Worm (Caenorhabditis elegans) whole organism, young adult: ENCODE data around the gene K04C2.7.

Experiments used
- F55B11.4 ChIP-seq: sonication (generic microtip); optimal IDR thresholded peaks from 2 replicates; lab custom pipeline; 2016; ENCODE audit warnings: missing compliant biosample characterization, missing genetic modification characterization, borderline replicate concordance; ENCODE audit not compliant: insufficient read depth
- F57C9.4 ChIP-seq: sonication (generic microtip); optimal IDR thresholded peaks from 2 replicates; lab custom pipeline; 2017; ENCODE audit warnings: mild to moderate bottlenecking, missing genetic modification characterization, missing compliant biosample characterization
- T07F8.4 ChIP-seq: sonication (generic microtip); optimal IDR thresholded peaks from 2 replicates; lab custom pipeline; 2016; ENCODE audit warnings: mild to moderate bottlenecking, missing genetic modification characterization, moderate library complexity, missing compliant biosample characterization
- Y53F4B.3 ChIP-seq: fragments of 200-800 bp; sonication (Bioruptor generic); IDR thresholded peaks from 2 replicates; pipeline ENCODE4 v1.3.6; 2022; ENCODE audit warnings: missing genetic modification reagents, missing genetic modification characterization, missing compliant biosample characterization
- Y53G8AR.9 ChIP-seq: fragments of 200-800 bp; sonication (Bioruptor generic); conservative IDR thresholded peaks from 2 replicates; pipeline ENCODE4 v1.3.6; 2022; ENCODE audit warnings: missing genetic modification reagents, missing genetic modification characterization, missing compliant biosample characterization
- Y67H2A.10 ChIP-seq: fragments of 200-800 bp; sonication (Bioruptor generic); conservative IDR thresholded peaks from 2 replicates; pipeline ENCODE4 v1.3.6; 2022; ENCODE audit warnings: missing genetic modification reagents, missing genetic modification characterization, missing compliant biosample characterization
- Y79H2A.3 ChIP-seq: fragments of 200-800 bp; sonication (Bioruptor generic); conservative IDR thresholded peaks from 2 replicates; pipeline ENCODE4 v1.3.6; 2022; ENCODE audit warnings: missing genetic modification reagents, missing genetic modification characterization, missing compliant biosample characterization
- ZK185.1 ChIP-seq: sonication (generic microtip); optimal IDR thresholded peaks from 2 replicates; lab custom pipeline; 2016; ENCODE audit warnings: mild to moderate bottlenecking, missing genetic modification characterization, missing compliant biosample characterization; ENCODE audit not compliant: poor library complexity, severe bottlenecking
- ama-1 ChIP-seq, 3 experiments: fragments of 150-350 bp in 1 of 3; sonication (generic microtip) in 2 of 3; optimal IDR thresholded peaks; 2 replicates each; lab custom pipeline; 2014 to 2018; ENCODE audit warnings: missing biosample characterization in 2 of 3, missing genetic modification characterization in 2 of 3, missing genetic modification reagents in 2 of 3
- cebp-2 ChIP-seq: fragments of 200-800 bp; sonication (Bioruptor generic); IDR thresholded peaks from 2 replicates; pipeline ENCODE4 v1.3.6; 2022; ENCODE audit warnings: missing genetic modification characterization, missing compliant biosample characterization
- ceh-40 ChIP-seq: fragments of 200-800 bp; sonication (Bioruptor generic); IDR thresholded peaks from 2 replicates; pipeline ENCODE4 v1.3.6; 2022; ENCODE audit warnings: missing genetic modification characterization, missing compliant biosample characterization
- ceh-91 ChIP-seq: fragments of 200-800 bp; sonication (Bioruptor generic); IDR thresholded peaks from 2 replicates; pipeline ENCODE4 v1.3.6; 2022; ENCODE audit warnings: missing genetic modification reagents, missing genetic modification characterization, missing compliant biosample characterization
- die-1 ChIP-seq: sonication (generic microtip); optimal IDR thresholded peaks from 2 replicates; lab custom pipeline; 2016; ENCODE audit warnings: missing genotype, mild to moderate bottlenecking, missing genetic modification characterization, missing compliant biosample characterization
- dpl-1 ChIP-seq: fragments of 150-350 bp; optimal IDR thresholded peaks from 2 replicates; lab custom pipeline; 2014; ENCODE audit warnings: missing biosample characterization, missing genetic modification reagents, missing genetic modification characterization
- egl-44 ChIP-seq: fragments of 200-800 bp; sonication (Bioruptor generic); IDR thresholded peaks from 2 replicates; pipeline ENCODE4 v1.3.6; 2022; ENCODE audit warnings: missing genetic modification reagents, missing genetic modification characterization, missing compliant biosample characterization
- egrh-3 ChIP-seq: fragments of 200-800 bp; sonication (Bioruptor generic); IDR thresholded peaks from 2 replicates; pipeline ENCODE4 v1.3.6; 2022; ENCODE audit warnings: missing genetic modification reagents, missing genetic modification characterization, missing compliant biosample characterization
- ets-4 ChIP-seq: fragments of 200-800 bp; sonication (Bioruptor generic); optimal IDR thresholded peaks from 2 replicates; lab custom pipeline; 2018; ENCODE audit warnings: mild to moderate bottlenecking, missing genetic modification characterization, missing compliant biosample characterization
- hlh-26 ChIP-seq: fragments of 200-800 bp; sonication (Bioruptor generic); conservative IDR thresholded peaks from 2 replicates; pipeline ENCODE4 v1.3.6; 2022; ENCODE audit warnings: missing genetic modification reagents, missing genetic modification characterization, missing compliant biosample characterization
- hrde-1 ChIP-seq: sonication (generic microtip); optimal IDR thresholded peaks from 2 replicates; lab custom pipeline; 2016; ENCODE audit warnings: missing genetic modification characterization, mild to moderate bottlenecking, missing compliant biosample characterization, moderate library complexity, missing genotype, missing genetic modification reagents, borderline replicate concordance
- lag-1 ChIP-seq: fragments of 200-800 bp; sonication (Bioruptor generic); IDR thresholded peaks from 2 replicates; pipeline ENCODE4 v1.3.6; 2022; ENCODE audit warnings: missing genetic modification reagents, missing genetic modification characterization, missing compliant biosample characterization
- let-526 ChIP-seq: fragments of 200-800 bp; sonication (Bioruptor generic); IDR thresholded peaks from 2 replicates; pipeline ENCODE4 v1.3.6; 2022; ENCODE audit warnings: missing genetic modification reagents, missing genetic modification characterization, missing compliant biosample characterization
- let-607 ChIP-seq, 2 experiments: fragments of 200-800 bp in 1 of 2; sonication (Bioruptor generic) in 1 of 2; sonication (generic microtip) in 1 of 2; optimal IDR thresholded peaks; 2 replicates each; lab custom pipeline; 2016 to 2018; ENCODE audit warnings: mild to moderate bottlenecking in 2 of 2, missing compliant biosample characterization in 2 of 2, missing genetic modification characterization in 2 of 2, moderate library complexity in 2 of 2, missing genotype in 1 of 2
- lsl-1 ChIP-seq: fragments of 200-800 bp; sonication (Bioruptor generic); optimal IDR thresholded peaks from 2 replicates; lab custom pipeline; 2018; ENCODE audit warnings: mild to moderate bottlenecking, missing genetic modification characterization, moderate library complexity, missing compliant biosample characterization
- madf-3 ChIP-seq: fragments of 200-800 bp; sonication (Bioruptor generic); IDR thresholded peaks from 2 replicates; pipeline ENCODE4 v1.3.6; 2022; ENCODE audit warnings: missing genetic modification reagents, missing genetic modification characterization, missing compliant biosample characterization
- mxl-1 ChIP-seq: sonication (generic microtip); optimal IDR thresholded peaks from 2 replicates; lab custom pipeline; 2016; ENCODE audit warnings: missing genetic modification characterization, missing compliant biosample characterization
- nfyb-1 ChIP-seq: fragments of 200-800 bp; sonication (Bioruptor generic); IDR thresholded peaks from 2 replicates; pipeline ENCODE4 v1.3.6; 2022; ENCODE audit warnings: missing genetic modification reagents, missing genetic modification characterization, missing compliant biosample characterization
- nhr-179 ChIP-seq: sonication (generic microtip); optimal IDR thresholded peaks from 2 replicates; lab custom pipeline; 2016; ENCODE audit warnings: mild to moderate bottlenecking, missing genetic modification characterization, missing compliant biosample characterization
- rec-8 ChIP-seq, 2 experiments: sonication (generic microtip); optimal IDR thresholded peaks; 2 replicates each; lab custom pipeline; 2016; ENCODE audit warnings: mild to moderate bottlenecking in 2 of 2, missing genetic modification characterization in 2 of 2, missing genetic modification reagents in 2 of 2, missing genotype in 2 of 2, missing biosample characterization in 1 of 2, missing compliant biosample characterization in 1 of 2, moderate library complexity in 1 of 2
- repo-1 ChIP-seq: sonication (generic microtip); optimal IDR thresholded peaks from 2 replicates; lab custom pipeline; 2017; ENCODE audit warnings: mild to moderate bottlenecking, missing genetic modification characterization, missing compliant biosample characterization
- sdz-38 ChIP-seq: sonication (generic microtip); optimal IDR thresholded peaks from 2 replicates; lab custom pipeline; 2016; ENCODE audit warnings: missing genotype, missing genetic modification characterization, missing compliant biosample characterization
- sea-2 ChIP-seq: fragments of 200-800 bp; sonication (Bioruptor generic); IDR thresholded peaks from 2 replicates; pipeline ENCODE4 v1.3.6; 2022; ENCODE audit warnings: missing genetic modification characterization, missing compliant biosample characterization
- snpc-1.1 ChIP-seq: sonication (generic microtip); optimal IDR thresholded peaks from 2 replicates; lab custom pipeline; 2017; ENCODE audit warnings: missing genetic modification characterization, mild to moderate bottlenecking, missing compliant biosample characterization, antibody characterized with exemption, moderate library complexity, missing genotype, missing genetic modification reagents; ENCODE audit not compliant: insufficient read depth
- snpc-1.3 ChIP-seq: sonication (generic microtip); optimal IDR thresholded peaks from 2 replicates; lab custom pipeline; 2017; ENCODE audit warnings: missing genetic modification characterization, mild to moderate bottlenecking, missing compliant biosample characterization, antibody characterized with exemption, moderate library complexity, missing genotype, missing genetic modification reagents; ENCODE audit not compliant: insufficient read depth
- snpc-4 ChIP-seq, 5 experiments: fragments of 150-350 bp in 1 of 5; sonication (generic microtip) in 4 of 5; optimal IDR thresholded peaks; 2 replicates each; lab custom pipeline; 2014 to 2018; ENCODE audit warnings: missing genetic modification characterization in 5 of 5, missing biosample characterization in 3 of 5, antibody characterized with exemption in 2 of 5, mild to moderate bottlenecking in 2 of 5, missing compliant biosample characterization in 2 of 5, missing genotype in 2 of 5, moderate library complexity in 2 of 5, missing genetic modification reagents in 1 of 5
- somi-1 ChIP-seq: fragments of 200-800 bp; sonication (Bioruptor generic); optimal IDR thresholded peaks from 2 replicates; lab custom pipeline; 2018; ENCODE audit warnings: mild to moderate bottlenecking, missing genetic modification characterization, missing compliant biosample characterization
- tbx-9 ChIP-seq: sonication (generic microtip); optimal IDR thresholded peaks from 2 replicates; lab custom pipeline; 2016; ENCODE audit warnings: borderline replicate concordance, missing genetic modification characterization, inconsistent platforms, missing compliant biosample characterization
- tlf-1 ChIP-seq: fragments of 200-800 bp; sonication (Bioruptor generic); optimal IDR thresholded peaks from 2 replicates; lab custom pipeline; 2018; ENCODE audit warnings: mild to moderate bottlenecking, missing genetic modification characterization, missing compliant biosample characterization
- unc-62 ChIP-seq: fragments of 150-350 bp; optimal IDR thresholded peaks from 2 replicates; lab custom pipeline; 2014; ENCODE audit warnings: missing biosample characterization, missing genetic modification reagents, missing genetic modification characterization
- ztf-22 ChIP-seq: fragments of 200-800 bp; sonication (Bioruptor generic); optimal IDR thresholded peaks from 2 replicates; lab custom pipeline; 2018; ENCODE audit warnings: mild to moderate bottlenecking, missing genetic modification characterization, moderate library complexity, missing compliant biosample characterization
- ztf-26 ChIP-seq: sonication (generic microtip); optimal IDR thresholded peaks from 2 replicates; lab custom pipeline; 2017; ENCODE audit warnings: missing genetic modification characterization, missing compliant biosample characterization
- ztf-3 ChIP-seq: fragments of 200-800 bp; sonication (Bioruptor generic); optimal IDR thresholded peaks from 2 replicates; lab custom pipeline; 2018; ENCODE audit warnings: mild to moderate bottlenecking, missing genetic modification characterization, missing compliant biosample characterization
- ztf-6 ChIP-seq: fragments of 200-800 bp; sonication (Bioruptor generic); IDR thresholded peaks from 2 replicates; pipeline ENCODE4 v1.3.6; 2022; ENCODE audit warnings: missing genetic modification reagents, missing genetic modification characterization, missing compliant biosample characterization

K04C2.7 gene

DNA sequence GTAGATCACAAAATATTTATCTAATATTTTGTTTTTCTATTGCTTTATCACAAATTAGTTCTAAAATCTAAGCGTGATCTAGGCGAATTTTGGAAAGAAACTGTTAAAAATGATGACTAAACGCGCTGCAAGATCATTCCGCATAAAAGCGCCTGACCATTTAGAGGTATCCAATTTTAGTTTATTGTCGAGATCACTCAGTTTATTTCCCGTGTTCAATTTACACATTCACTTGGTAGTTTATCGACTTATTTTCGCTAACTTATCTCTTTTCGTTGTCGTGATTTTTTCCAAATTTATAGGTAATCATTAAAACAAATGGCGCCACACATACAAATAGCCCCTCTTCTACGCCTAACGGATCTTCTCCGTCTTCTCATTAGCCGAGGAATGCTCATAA, 25.5 kb downstream of the K04C2.7 start, which contains the start of gene T07E3.2:
Gene T07E3.2 (plus strand): TSS at position 301 of the 400 bp plus-strand sequence.
- TF ChIP-seq ztf-26 (tag; lab: Kevin White, UChicago) (no peak), snpc-1.3 (tag; lab: Kevin White, UChicago) (no peak), hlh-26 (GFP tag; lab: Robert Waterston, UW) (no peak), sdz-38 (no peak), Y53F4B.3 (GFP tag; lab: Robert Waterston, UW) (no peak), let-526 (no peak)

ce11 chrIII:6912381-6912780, 31.5 kb downstream of the K04C2.7 start, which contains the start of gene pdf-1:
Gene pdf-1, minus strand, starts transcription at chrIII:6912481.
- no peak for TF ChIP-seq ceh-91 (GFP tag; lab: Robert Waterston, UW)
- no peak for TF ChIP-seq lsl-1
- no peak for TF ChIP-seq hlh-26 (GFP tag; lab: Robert Waterston, UW)
- no peak for TF ChIP-seq F55B11.4 (tag; lab: Kevin White, UChicago)
- TF ChIP-seq ztf-6 (GFP tag; lab: Robert Waterston, UW) = no peak
- no peak for TF ChIP-seq tbx-9 (tag; lab: Kevin White, UChicago)
- no peak for TF ChIP-seq ztf-26 (tag; lab: Kevin White, UChicago)
- no peak for TF ChIP-seq ceh-40
- no peak for TF ChIP-seq dpl-1 (GFP tag; lab: Kevin White, UChicago)
- TF ChIP-seq nfyb-1 (GFP tag; lab: Robert Waterston, UW) = no peak
- no peak for TF ChIP-seq mxl-1 (tag; lab: Kevin White, UChicago)
- no peak for TF ChIP-seq let-607 (tag; optimal IDR thresholded peaks at IDR 0.05; lab: Kevin White, UChicago)
- TF ChIP-seq tlf-1 (GFP tag; lab: Kevin White, UChicago) = no peak
- TF ChIP-seq F57C9.4 (tag; lab: Kevin White, UChicago) = no peak
- TF ChIP-seq snpc-1.1 = no peak
- TF ChIP-seq ztf-3 (GFP tag; lab: Kevin White, UChicago) = no peak
- no peak for TF ChIP-seq snpc-4 (GFP tag; optimal IDR thresholded peaks at IDR 0.05; lab: Kevin White, UChicago)
- TF ChIP-seq snpc-4 (tag; optimal IDR thresholded peaks at IDR 0.05; lab: Kevin White, UChicago) = no peak
- no peak for TF ChIP-seq somi-1 (GFP tag; lab: Kevin White, UChicago)
- no peak for TF ChIP-seq nhr-179 (tag; lab: Kevin White, UChicago)

DNA sequence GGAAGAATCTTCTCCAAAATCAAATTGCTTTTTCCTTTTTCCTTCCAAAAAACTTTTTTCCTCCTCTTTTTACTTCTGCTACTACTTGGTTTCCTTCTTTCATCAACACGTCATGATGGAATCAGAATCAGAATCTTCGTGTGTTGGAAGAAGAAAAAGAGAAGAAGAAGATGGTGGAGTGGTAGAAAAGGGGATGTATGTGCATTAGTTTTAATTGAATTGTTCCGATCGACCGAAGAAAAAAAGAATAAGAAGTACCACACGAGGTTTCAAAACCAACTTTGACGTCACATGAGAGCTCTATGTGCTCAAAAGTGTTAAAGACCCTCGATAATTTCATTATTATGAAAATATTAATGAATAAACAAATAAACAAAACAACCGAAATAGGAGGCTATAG, 33.9 kb downstream of the K04C2.7 start:
- TF ChIP-seq T07F8.4 (no peak), Y53G8AR.9 (GFP tag; lab: Robert Waterston, UW) (no peak), hrde-1 (tag; lab: Kevin White, UChicago) (no peak)

DNA sequence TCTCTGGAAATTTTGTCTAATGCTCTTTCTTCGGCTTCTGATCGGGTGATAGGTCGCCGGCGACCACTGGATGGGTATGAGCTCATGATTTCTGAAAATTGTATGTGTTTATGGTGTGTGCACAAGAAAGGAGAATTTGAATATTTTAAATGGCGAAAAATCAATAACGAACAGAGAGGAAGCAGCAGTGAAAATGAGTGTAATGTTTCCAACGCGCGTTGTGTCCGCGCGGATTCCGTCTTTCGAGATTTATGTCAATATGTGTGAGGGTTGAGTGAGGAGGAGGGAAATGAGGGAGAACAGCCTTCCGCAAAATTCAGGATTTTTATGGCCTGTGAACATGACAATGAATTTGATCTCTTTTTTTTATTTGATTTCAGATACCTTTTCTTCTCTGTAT, 47.8 kb downstream of the K04C2.7 start, which contains the start of gene flap-1:
Gene flap-1 (minus strand): TSS at position 101 of the 400 bp plus-strand sequence.
- TF ChIP-seq Y79H2A.3 (no peak), Y67H2A.10 (GFP tag; lab: Robert Waterston, UW) (no peak), repo-1 (tag; lab: Kevin White, UChicago) (no peak), snpc-1.1 (no peak), madf-3 (no peak), lag-1 (no peak), unc-62 (GFP tag; lab: Kevin White, UChicago) (no peak), ama-1 (optimal IDR thresholded peaks at IDR 0.05; lab: Kevin White, UChicago) (no peak), ama-1 (GFP tag; optimal IDR thresholded peaks at IDR 0.05; lab: Kevin White, UChicago) (no peak), rec-8 (tag; optimal IDR thresholded peaks at IDR 0.05; lab: Kevin White, UChicago) (no peak), egl-44 (GFP tag; lab: Robert Waterston, UW) (no peak), egrh-3 (GFP tag; lab: Robert Waterston, UW) (no peak), ZK185.1 (tag; lab: Kevin White, UChicago) (no peak), cebp-2 (GFP tag; lab: Robert Waterston, UW) (no peak), sea-2 (GFP tag; lab: Robert Waterston, UW) (no peak), die-1 (tag; lab: Kevin White, UChicago) (no peak), nhr-179 (tag; lab: Kevin White, UChicago) (no peak), ets-4 (no peak), ztf-22 (no peak), let-607 (tag; optimal IDR thresholded peaks at IDR 0.05; lab: Kevin White, UChicago) (no peak)
- TF ChIP-seq, all 124 proteins: peak for 0
